Fruit fly (Drosophila melanogaster) whole organism, prepupa: ENCODE measurements around the gene CG8927.

ENCODE experiments used
- Blimp-1 ChIP-seq: fragments of 200-800 bp; sonication (Bioruptor generic); optimal IDR thresholded peaks from 3 replicates; lab custom pipeline; 2017; ENCODE audit warnings: missing biosample characterization, missing genetic modification characterization, mild to moderate bottlenecking, moderate library complexity, missing genetic modification reagents
- CG4318 ChIP-seq: fragments of 200-800 bp; sonication (Bioruptor generic); optimal IDR thresholded peaks from 3 replicates; lab custom pipeline; 2017; ENCODE audit warnings: missing biosample characterization, mild to moderate bottlenecking, missing genetic modification characterization
- CG6276 ChIP-seq: fragments of 200-800 bp; sonication (Bioruptor generic); optimal IDR thresholded peaks from 2 replicates; lab custom pipeline; 2017; ENCODE audit warnings: missing biosample characterization, mild to moderate bottlenecking, missing genetic modification characterization
- CG6854 ChIP-seq: fragments of 200-800 bp; sonication (Bioruptor generic); optimal IDR thresholded peaks from 2 replicates; lab custom pipeline; 2017; ENCODE audit warnings: missing biosample characterization, mild to moderate bottlenecking, missing genetic modification characterization
- Ets96B ChIP-seq: fragments of 200-800 bp; optimal IDR thresholded peaks from 2 replicates; lab custom pipeline; 2019; ENCODE audit warnings: missing biosample characterization, mild to moderate bottlenecking, missing genetic modification characterization, moderate library complexity
- Smox ChIP-seq: fragments of 200-800 bp; sonication (Bioruptor generic); optimal IDR thresholded peaks from 3 replicates; lab custom pipeline; 2016; ENCODE audit warnings: missing biosample characterization, missing genetic modification characterization
- fkh ChIP-seq: fragments of 200-800 bp; sonication (Bioruptor generic); optimal IDR thresholded peaks from 3 replicates; lab custom pipeline; 2017; ENCODE audit warnings: missing biosample characterization, mild to moderate bottlenecking, missing genetic modification characterization, moderate library complexity

DNA sequence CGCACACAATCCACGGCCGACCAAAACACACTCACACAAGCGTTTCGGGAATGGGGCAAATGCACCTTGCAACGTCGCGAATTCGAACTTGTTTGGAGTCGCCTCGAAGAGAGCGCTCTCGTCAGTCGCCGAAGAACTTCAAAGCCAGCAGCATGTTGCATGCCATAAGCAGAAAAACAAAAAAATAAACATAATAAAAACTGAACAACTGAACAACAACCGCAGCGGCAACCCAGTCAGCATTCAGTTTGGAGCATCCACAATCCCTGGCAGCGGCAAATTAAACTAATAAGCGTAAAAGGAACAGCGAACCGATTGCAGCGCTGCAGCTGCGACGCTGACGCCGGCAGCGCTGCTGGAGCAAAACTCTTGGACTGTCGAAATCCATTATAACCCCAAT lies 51.7 kb downstream of the CG8927 start:
- no peak for TF ChIP-seq CG4318
- no peak for TF ChIP-seq Ets96B
- no peak for TF ChIP-seq Smox (GFP tag; lab: Kevin White, UChicago)
- TF ChIP-seq CG6276 (GFP tag; lab: Kevin White, UChicago): peak; percentile 44
- no peak for TF ChIP-seq Blimp-1
- peak; percentile 88 for TF ChIP-seq CG6854 (GFP tag; lab: Kevin White, UChicago)
- no peak for TF ChIP-seq fkh (GFP tag; lab: Kevin White, UChicago)
